Worm (Caenorhabditis elegans) whole organism, L1 larva: ENCODE measurements around the gene dhs-15.

Source experiments
- ama-1 ChIP-seq: fragments of 150-350 bp; optimal IDR thresholded peaks from 2 replicates; lab custom pipeline; 2014
- ceh-82 ChIP-seq, 3 experiments: fragments of 150-350 bp in 1 of 3; sonication (generic microtip) in 2 of 3; optimal IDR thresholded peaks; 2 replicates each; lab custom pipeline; 2014 to 2017; ENCODE audit warnings: missing biosample characterization in 3 of 3, missing genetic modification characterization in 3 of 3
- elt-3 ChIP-seq, 6 experiments: fragments of 150-350 bp in 1 of 6; sonication (generic microtip); optimal IDR thresholded peaks; 2 replicates each; lab custom pipeline; 2017 to 2018; ENCODE audit warnings: missing biosample characterization in 6 of 6, missing genetic modification characterization in 6 of 6, inconsistent platforms in 1 of 6
- jun-1 ChIP-seq: fragments of 150-350 bp; optimal IDR thresholded peaks from 2 replicates; lab custom pipeline; 2014; ENCODE audit warnings: missing biosample characterization, missing genetic modification reagents, missing genetic modification characterization
- lin-15B ChIP-seq: fragments of 150-350 bp; sonication (generic microtip); optimal IDR thresholded peaks from 3 replicates; lab custom pipeline; 2014; ENCODE audit warnings: missing biosample characterization, missing genetic modification characterization
- mdl-1 ChIP-seq, 2 experiments: fragments of 150-350 bp; optimal IDR thresholded peaks; 2 replicates each; lab custom pipeline; 2014 to 2017; ENCODE audit warnings: missing biosample characterization in 2 of 2, missing genetic modification characterization in 2 of 2, inconsistent platforms in 1 of 2
- nhr-77 ChIP-seq: fragments of 150-350 bp; optimal IDR thresholded peaks from 2 replicates; lab custom pipeline; 2014; ENCODE audit warnings: missing biosample characterization, missing genetic modification characterization
- snu-23 ChIP-seq: sonication (generic microtip); optimal IDR thresholded peaks from 2 replicates; lab custom pipeline; 2016; ENCODE audit warnings: missing genetic modification characterization, missing compliant biosample characterization

DNA sequence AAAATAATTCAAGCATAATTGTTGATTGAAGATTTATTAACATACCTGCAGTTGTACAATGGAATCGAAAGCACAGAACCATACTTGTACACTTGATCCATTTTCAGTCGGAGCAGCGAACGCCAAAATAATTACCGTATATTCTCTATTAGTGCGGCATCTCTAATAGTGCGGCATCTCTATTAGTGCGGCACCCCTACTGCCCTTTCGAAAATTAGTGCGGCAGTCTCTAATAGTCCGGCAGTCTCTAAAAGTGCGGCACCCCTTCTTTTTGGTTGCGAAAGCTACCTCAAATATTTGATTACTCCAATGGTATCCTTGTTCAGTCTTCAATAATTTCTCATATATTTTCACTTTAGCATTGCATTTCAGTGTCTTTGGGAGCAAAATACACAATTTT, 48.5 kb upstream of the dhs-15 start, which contains the start of gene srt-34:
- TF ChIP-seq nhr-77 (tag; lab: Kevin White, UChicago): no peak
- TF ChIP-seq jun-1 (tag; lab: Kevin White, UChicago): no peak
- TF ChIP-seq ceh-82 (tag; optimal IDR thresholded peaks at IDR 0.05; lab: Kevin White, UChicago): no peak
- no peak for TF ChIP-seq mdl-1 (tag; optimal IDR thresholded peaks at IDR 0.05; lab: Kevin White, UChicago)
- TF ChIP-seq ama-1 (lab: Kevin White, UChicago): no peak
- no peak for TF ChIP-seq lin-15B (tag; lab: Kevin White, UChicago)
- TF ChIP-seq snu-23 (GFP tag; lab: Kevin White, UChicago): no peak
- no peak for TF ChIP-seq elt-3 (tag; optimal IDR thresholded peaks at IDR 0.05; lab: Kevin White, UChicago)
